Fruit fly (Drosophila melanogaster) whole organism, prepupa: ENCODE data around the gene Wdr24.

Source experiments
- Blimp-1 ChIP-seq: fragments of 200-800 bp; sonication (Bioruptor generic); optimal IDR thresholded peaks from 3 replicates; lab custom pipeline; 2017; ENCODE audit warnings: missing biosample characterization, missing genetic modification characterization, mild to moderate bottlenecking, moderate library complexity, missing genetic modification reagents
- CG10669 ChIP-seq: fragments of 200-800 bp; sonication (Bioruptor generic); optimal IDR thresholded peaks from 3 replicates; lab custom pipeline; 2018; ENCODE audit warnings: missing biosample characterization, mild to moderate bottlenecking, missing genetic modification characterization, moderate library complexity
- CG11294 ChIP-seq: fragments of 200-800 bp; sonication (Bioruptor generic); IDR thresholded peaks from 2 replicates; pipeline ENCODE4 v1.3.6; 2022; ENCODE audit warnings: missing biosample characterization, missing genetic modification characterization
- CG11762 ChIP-seq: fragments of 200-800 bp; sonication (Bioruptor generic); optimal IDR thresholded peaks from 3 replicates; lab custom pipeline; 2016; ENCODE audit warnings: missing biosample characterization, missing genetic modification characterization; ENCODE audit not compliant: insufficient read depth
- CG11902 ChIP-seq: fragments of 200-800 bp; sonication (Bioruptor generic); optimal IDR thresholded peaks from 3 replicates; lab custom pipeline; 2016; ENCODE audit warnings: missing biosample characterization, missing genetic modification characterization
- CG15336 ChIP-seq: fragments of 200-800 bp; sonication (Bioruptor generic); IDR thresholded peaks from 2 replicates; pipeline ENCODE4 v1.3.6; 2022; ENCODE audit warnings: missing biosample characterization, missing genetic modification characterization
- CG16779 ChIP-seq: fragments of 200-800 bp; sonication (Bioruptor generic); optimal IDR thresholded peaks from 3 replicates; lab custom pipeline; 2017; ENCODE audit warnings: missing biosample characterization, mild to moderate bottlenecking, missing genetic modification characterization
- CG31627 ChIP-seq: fragments of 200-800 bp; sonication (Bioruptor generic); optimal IDR thresholded peaks from 3 replicates; lab custom pipeline; 2016; ENCODE audit warnings: missing biosample characterization, missing genetic modification characterization
- CG3919 ChIP-seq: fragments of 200-800 bp; sonication (Bioruptor generic); optimal IDR thresholded peaks from 3 replicates; lab custom pipeline; 2016; ENCODE audit warnings: missing biosample characterization, missing genetic modification characterization
- CG4318 ChIP-seq: fragments of 200-800 bp; sonication (Bioruptor generic); optimal IDR thresholded peaks from 3 replicates; lab custom pipeline; 2017; ENCODE audit warnings: missing biosample characterization, mild to moderate bottlenecking, missing genetic modification characterization
- CG6163 ChIP-seq: fragments of 200-800 bp; sonication (Bioruptor generic); IDR thresholded peaks from 3 replicates; pipeline ENCODE4 v1.3.6; 2022; ENCODE audit warnings: missing biosample characterization, missing genetic modification characterization
- CG6808 ChIP-seq: fragments of 200-800 bp; sonication (Bioruptor generic); optimal IDR thresholded peaks from 3 replicates; lab custom pipeline; 2017; ENCODE audit warnings: missing biosample characterization, missing genetic modification characterization, mild to moderate bottlenecking, moderate library complexity, missing genetic modification reagents
- CG6854 ChIP-seq: fragments of 200-800 bp; sonication (Bioruptor generic); optimal IDR thresholded peaks from 2 replicates; lab custom pipeline; 2017; ENCODE audit warnings: missing biosample characterization, mild to moderate bottlenecking, missing genetic modification characterization
- CG7368 ChIP-seq: fragments of 200-800 bp; sonication (Bioruptor generic); optimal IDR thresholded peaks from 3 replicates; lab custom pipeline; 2016; ENCODE audit warnings: missing biosample characterization, missing genetic modification characterization
- CG8319 ChIP-seq: fragments of 200-800 bp; sonication (Bioruptor generic); optimal IDR thresholded peaks from 3 replicates; lab custom pipeline; 2016; ENCODE audit warnings: missing biosample characterization, missing genetic modification characterization
- CG9139 ChIP-seq: fragments of 200-800 bp; sonication (Bioruptor generic); optimal IDR thresholded peaks from 3 replicates; lab custom pipeline; 2017; ENCODE audit warnings: missing biosample characterization, mild to moderate bottlenecking, missing genetic modification characterization
- Eip78C ChIP-seq: fragments of 200-800 bp; sonication (Bioruptor generic); peaks from one replicate; lab custom pipeline; 2016; ENCODE audit warnings: missing biosample characterization, missing genetic modification characterization
- Eip93F ChIP-seq: fragments of 200-800 bp; sonication (Bioruptor generic); optimal IDR thresholded peaks from 2 replicates; lab custom pipeline; 2016; ENCODE audit warnings: missing biosample characterization, mild to moderate bottlenecking, missing genetic modification characterization
- Ets96B ChIP-seq: fragments of 200-800 bp; optimal IDR thresholded peaks from 2 replicates; lab custom pipeline; 2019; ENCODE audit warnings: missing biosample characterization, mild to moderate bottlenecking, missing genetic modification characterization, moderate library complexity
- Gug ChIP-seq: fragments of 200-800 bp; sonication (Bioruptor generic); IDR thresholded peaks from 2 replicates; pipeline ENCODE4 v1.3.6; 2022; ENCODE audit warnings: missing biosample characterization, missing genetic modification characterization
- Hr38 ChIP-seq: sonication (Bioruptor generic); optimal IDR thresholded peaks from 2 replicates; lab custom pipeline; 2016; ENCODE audit warnings: missing biosample characterization, missing genetic modification characterization
- Hr39 ChIP-seq: fragments of 200-800 bp; sonication (Bioruptor generic); optimal IDR thresholded peaks from 2 replicates; lab custom pipeline; 2016; ENCODE audit warnings: missing biosample characterization, missing genetic modification characterization
- Hr4 ChIP-seq: fragments of 200-800 bp; sonication (Bioruptor generic); optimal IDR thresholded peaks from 3 replicates; lab custom pipeline; 2016; ENCODE audit warnings: missing biosample characterization, missing genetic modification characterization
- Met ChIP-seq: fragments of 200-800 bp; sonication (Bioruptor generic); optimal IDR thresholded peaks from 3 replicates; lab custom pipeline; 2016; ENCODE audit warnings: missing biosample characterization, missing genetic modification characterization
- Smox ChIP-seq: fragments of 200-800 bp; sonication (Bioruptor generic); optimal IDR thresholded peaks from 3 replicates; lab custom pipeline; 2016; ENCODE audit warnings: missing biosample characterization, missing genetic modification characterization
- Sox102F ChIP-seq: fragments of 200-800 bp; sonication (Bioruptor generic); optimal IDR thresholded peaks from 2 replicates; lab custom pipeline; 2016; ENCODE audit warnings: missing biosample characterization, mild to moderate bottlenecking, missing genetic modification characterization
- Sox14 ChIP-seq: fragments of 200-800 bp; sonication (Bioruptor generic); optimal IDR thresholded peaks from 3 replicates; lab custom pipeline; 2016; ENCODE audit warnings: missing biosample characterization, missing genetic modification characterization
- Sox15 ChIP-seq: fragments of 200-800 bp; sonication (Bioruptor generic); optimal IDR thresholded peaks from 3 replicates; lab custom pipeline; 2016; ENCODE audit warnings: missing biosample characterization, missing genetic modification characterization
- achi ChIP-seq: fragments of 200-800 bp; sonication (Bioruptor generic); optimal IDR thresholded peaks from 3 replicates; lab custom pipeline; 2016; ENCODE audit warnings: missing biosample characterization, missing genetic modification characterization
- acj6 ChIP-seq: fragments of 200-800 bp; sonication (Bioruptor generic); optimal IDR thresholded peaks from 3 replicates; lab custom pipeline; 2016; ENCODE audit warnings: missing biosample characterization, missing genetic modification characterization
- cyc ChIP-seq: fragments of 200-800 bp; sonication (Bioruptor generic); optimal IDR thresholded peaks from 3 replicates; lab custom pipeline; 2016; ENCODE audit warnings: missing biosample characterization, missing genetic modification characterization
- dsx ChIP-seq: fragments of 200-800 bp; optimal IDR thresholded peaks from 3 replicates; lab custom pipeline; 2019; ENCODE audit warnings: missing biosample characterization, mild to moderate bottlenecking, missing genetic modification characterization, moderate library complexity; ENCODE audit not compliant: poor library complexity, severe bottlenecking
- eg ChIP-seq: fragments of 200-800 bp; sonication (Bioruptor generic); IDR thresholded peaks from 3 replicates; pipeline ENCODE4 v1.3.6; 2022; ENCODE audit warnings: missing biosample characterization, missing genetic modification characterization
- esn ChIP-seq: fragments of 200-800 bp; sonication (Bioruptor generic); optimal IDR thresholded peaks from 2 replicates; lab custom pipeline; 2016; ENCODE audit warnings: missing biosample characterization, mild to moderate bottlenecking, missing genetic modification characterization, moderate library complexity
- fd59A ChIP-seq: fragments of 200-800 bp; sonication (Bioruptor generic); optimal IDR thresholded peaks from 2 replicates; lab custom pipeline; 2017; ENCODE audit warnings: missing biosample characterization, mild to moderate bottlenecking, missing genetic modification characterization, missing genetic modification reagents
- fkh ChIP-seq: fragments of 200-800 bp; sonication (Bioruptor generic); optimal IDR thresholded peaks from 3 replicates; lab custom pipeline; 2017; ENCODE audit warnings: missing biosample characterization, mild to moderate bottlenecking, missing genetic modification characterization, moderate library complexity
- lz ChIP-seq: fragments of 200-800 bp; sonication (Bioruptor generic); optimal IDR thresholded peaks from 3 replicates; lab custom pipeline; 2016; ENCODE audit warnings: missing biosample characterization, missing genetic modification characterization
- net ChIP-seq: fragments of 200-800 bp; sonication (Bioruptor generic); optimal IDR thresholded peaks from 3 replicates; lab custom pipeline; 2016; ENCODE audit warnings: missing biosample characterization, missing genetic modification characterization
- pdm3 ChIP-seq: fragments of 200-800 bp; sonication (Bioruptor generic); optimal IDR thresholded peaks from 3 replicates; lab custom pipeline; 2016; ENCODE audit warnings: missing biosample characterization, missing genetic modification characterization
- salr ChIP-seq, 2 experiments: fragments of 200-800 bp; sonication (Bioruptor generic); optimal IDR thresholded peaks; 3 replicates each; lab custom pipeline; 2016 to 2018; ENCODE audit warnings: missing biosample characterization in 2 of 2, missing genetic modification characterization in 2 of 2, mild to moderate bottlenecking in 1 of 2
- spab ChIP-seq: fragments of 200-800 bp; sonication (Bioruptor generic); optimal IDR thresholded peaks from 2 replicates; lab custom pipeline; 2017; ENCODE audit warnings: missing biosample characterization, mild to moderate bottlenecking, missing genetic modification characterization, missing genetic modification reagents
- svp ChIP-seq: fragments of 200-800 bp; sonication (Bioruptor generic); peaks from one replicate; lab custom pipeline; 2016; ENCODE audit warnings: missing biosample characterization, missing genetic modification characterization
- topi ChIP-seq: fragments of 200-800 bp; sonication (Bioruptor generic); optimal IDR thresholded peaks from 3 replicates; lab custom pipeline; 2016; ENCODE audit warnings: missing biosample characterization, missing genetic modification characterization
- vri ChIP-seq: fragments of 200-800 bp; sonication (Bioruptor generic); optimal IDR thresholded peaks from 3 replicates; lab custom pipeline; 2016; ENCODE audit warnings: missing biosample characterization, mild to moderate bottlenecking, missing genetic modification characterization

Gene Wdr24

DNA sequence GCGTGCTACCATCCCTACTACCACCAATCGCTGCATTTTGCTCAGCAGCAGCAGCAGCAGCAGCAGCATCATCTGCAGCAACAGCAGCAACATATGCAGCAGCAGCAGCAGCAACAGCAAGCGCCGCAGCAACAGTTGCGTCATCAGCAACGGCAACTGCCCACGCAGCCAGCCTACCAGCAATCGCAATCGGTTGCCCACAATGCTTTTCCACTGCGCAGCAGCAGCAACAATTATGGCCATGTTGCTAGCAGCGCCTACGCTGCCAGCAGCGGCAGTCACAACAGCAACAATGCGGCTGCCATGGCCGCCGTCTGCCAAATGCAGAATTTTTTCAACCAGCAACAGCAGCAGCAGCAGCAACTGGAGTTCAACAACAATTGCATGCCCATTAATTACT lies 45.3 kb upstream of the Wdr24 start:
- TF ChIP-seq spab (GFP tag; lab: Kevin White, UChicago) (no peak), CG15336 (GFP tag; lab: Robert Waterston, UW) (no peak)
- TF ChIP-seq, all 60 proteins: peak for 0

DNA sequence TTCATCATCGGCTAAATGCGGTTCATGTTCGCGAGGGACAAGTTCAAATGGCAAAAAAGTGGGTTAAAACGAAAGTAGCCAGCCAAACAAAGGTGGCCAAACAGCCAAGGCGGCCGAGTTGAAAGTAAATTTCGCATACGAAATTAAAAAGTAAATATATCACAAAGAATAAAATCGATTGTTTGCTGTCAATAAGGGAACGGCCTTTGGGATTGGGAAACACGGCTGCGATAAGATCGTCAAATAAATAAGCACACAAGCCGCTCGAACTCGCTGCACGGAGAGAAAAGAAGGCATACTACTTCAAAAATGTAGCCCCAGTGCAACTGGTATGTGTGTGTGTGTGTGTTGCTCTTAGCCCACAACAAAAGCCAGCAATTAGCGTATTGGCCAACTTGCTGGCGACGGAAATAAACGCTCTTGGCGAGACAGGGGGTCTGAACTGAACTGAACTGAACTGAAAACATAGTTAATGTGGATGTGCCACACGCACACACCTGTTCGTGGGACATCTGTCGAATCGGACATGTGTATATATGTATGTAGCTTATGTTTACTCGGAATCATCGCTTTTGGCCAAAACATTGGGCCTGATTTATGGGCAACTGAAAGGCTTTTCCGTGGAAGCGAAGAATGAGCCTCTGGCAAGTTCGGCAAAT lies 43.1 kb upstream of the Wdr24 start:
- TF ChIP-seq Eip93F (GFP tag; lab: Kevin White, UChicago) (peak; percentile 5), svp (GFP tag; lab: Kevin White, UChicago) (peak; percentile 77), CG10669 (GFP tag; lab: Kevin White, UChicago) (no peak), topi (GFP tag; lab: Kevin White, UChicago) (peak; percentile 38), Sox14 (peak; percentile 18), Sox102F (peak; percentile 33), CG4318 (GFP tag; lab: Kevin White, UChicago) (no peak), esn (peak; percentile 43), Blimp-1 (GFP tag; lab: Kevin White, UChicago) (peak; percentile 65), Met (peak; percentile 15), CG6854 (peak; percentile 56), CG6163 (GFP tag; lab: Robert Waterston, UW) (no peak), vri (GFP tag; lab: Kevin White, UChicago) (peak; percentile 18), CG11762 (GFP tag; lab: Kevin White, UChicago) (no peak), lz (no peak), Hr39 (GFP tag; lab: Kevin White, UChicago) (no peak), CG9139 (GFP tag; lab: Kevin White, UChicago) (no peak)

DNA sequence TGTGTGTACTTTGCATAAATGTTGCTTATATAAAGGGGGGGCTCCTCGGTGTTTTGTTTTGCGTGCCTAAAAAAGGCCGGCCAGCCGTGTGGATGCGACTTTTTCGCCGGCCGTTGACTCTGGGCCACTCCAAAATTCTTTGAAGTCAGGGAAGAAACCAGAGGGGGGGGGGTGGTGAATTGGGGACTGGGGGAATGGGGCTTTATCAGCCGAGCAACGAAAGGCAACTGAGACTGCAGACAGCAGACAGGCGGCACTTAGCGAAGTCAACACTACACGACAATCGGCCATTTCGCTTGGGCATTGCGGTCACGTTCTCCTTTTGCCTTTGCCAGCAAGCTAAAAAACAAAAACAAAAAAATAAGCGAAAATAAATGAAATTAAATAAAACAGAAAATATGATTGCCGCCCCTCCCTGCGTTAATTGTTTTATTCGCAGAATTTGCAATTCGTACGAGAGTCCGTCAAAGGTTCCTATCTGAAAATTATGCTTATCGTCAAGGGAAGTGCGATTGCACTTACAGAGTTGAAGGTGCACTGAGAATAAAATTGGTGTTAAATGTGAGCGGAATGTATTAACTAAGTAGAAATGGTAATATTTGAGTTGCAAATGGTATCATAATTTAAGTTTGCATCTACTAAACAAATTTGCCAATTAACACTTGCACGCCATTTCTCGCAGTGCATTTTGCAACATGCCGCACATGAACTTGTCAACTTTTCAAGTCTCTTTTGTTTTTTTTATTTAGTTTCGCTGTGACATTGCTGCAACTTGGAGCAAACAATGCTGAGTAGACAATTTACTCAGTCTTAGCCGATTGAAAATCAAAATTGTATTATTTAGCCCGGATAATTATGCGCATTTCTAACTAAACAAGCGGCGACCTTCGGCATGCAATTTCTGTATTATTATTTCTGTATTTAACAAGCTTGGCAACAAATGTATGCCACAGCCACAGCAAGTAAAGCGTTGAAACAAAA lies 41.4 kb upstream of the Wdr24 start:
- no peak for TF ChIP-seq salr (GFP tag; optimal IDR thresholded peaks at IDR 0.05; lab: Kevin White, UChicago)
- peak; percentile 38 for TF ChIP-seq net (GFP tag; lab: Kevin White, UChicago)
- peak; percentile 55 for TF ChIP-seq acj6 (GFP tag; lab: Kevin White, UChicago)
- TF ChIP-seq CG6163 (GFP tag; lab: Robert Waterston, UW), result peak; percentile 91
- peak; percentile 70 for TF ChIP-seq Ets96B (tag; lab: Kevin White, UChicago)
- peak; percentile 20 for TF ChIP-seq Sox15 (GFP tag; lab: Kevin White, UChicago)
- TF ChIP-seq dsx (GFP tag; lab: Kevin White, UChicago), result peak; percentile 73
- peak; percentile 66 for TF ChIP-seq CG10669 (GFP tag; lab: Kevin White, UChicago)
- no peak for TF ChIP-seq fkh (GFP tag; lab: Kevin White, UChicago)
- peak; percentile 69 for TF ChIP-seq CG31627 (GFP tag; lab: Kevin White, UChicago)
- TF ChIP-seq pdm3 (GFP tag; lab: Kevin White, UChicago), result peak; percentile 60
- TF ChIP-seq achi (GFP tag; lab: Kevin White, UChicago), result peak; percentile 77
- TF ChIP-seq CG11902 (GFP tag; lab: Kevin White, UChicago), result peak; percentile 85
- TF ChIP-seq svp (GFP tag; lab: Kevin White, UChicago), result peak; percentile 98
- peak; percentile 61 for TF ChIP-seq Gug (GFP tag; lab: Robert Waterston, UW)
- peak; percentile 65 for TF ChIP-seq Eip93F (GFP tag; lab: Kevin White, UChicago)
- no peak for TF ChIP-seq fd59A (GFP tag; lab: Kevin White, UChicago)
- TF ChIP-seq CG7368 (GFP tag; lab: Kevin White, UChicago), result peak; percentile 74
- peak; percentile 90 for TF ChIP-seq CG3919 (GFP tag; lab: Kevin White, UChicago)
- TF ChIP-seq Hr38 (GFP tag; lab: Kevin White, UChicago), result no peak
- peak; percentile 24 for TF ChIP-seq CG16779 (tag; lab: Kevin White, UChicago)
- TF ChIP-seq CG9139 (GFP tag; lab: Kevin White, UChicago), result no peak
- peak; percentile 55 for TF ChIP-seq Sox14
- TF ChIP-seq cyc (GFP tag; lab: Kevin White, UChicago), result peak; percentile 92
- peak; percentile 69 for TF ChIP-seq eg (GFP tag; lab: Robert Waterston, UW)
- TF ChIP-seq Eip78C (GFP tag; lab: Kevin White, UChicago), result peak; percentile 97
- TF ChIP-seq Hr4 (GFP tag; lab: Kevin White, UChicago), result no peak
- TF ChIP-seq CG6808, result peak; percentile 32
- no peak for TF ChIP-seq CG4318 (GFP tag; lab: Kevin White, UChicago)
- TF ChIP-seq CG11294 (GFP tag; lab: Robert Waterston, UW), result peak; percentile 62
- TF ChIP-seq Smox, result peak; percentile 76
- peak; percentile 77 for TF ChIP-seq lz
- TF ChIP-seq vri (GFP tag; lab: Kevin White, UChicago), result peak; percentile 65
- TF ChIP-seq CG8319 (GFP tag; lab: Kevin White, UChicago), result peak; percentile 39
